Fruit fly (Drosophila melanogaster) whole organism, embryonic: Measurements from ENCODE around the gene CG1213.

Experiments
- Atf6 ChIP-seq: fragments of 200-800 bp; sonication (Bioruptor generic); IDR thresholded peaks from 2 replicates; pipeline ENCODE4 v1.3.6; 2022; ENCODE audit warnings: missing biosample characterization, missing genetic modification characterization
- BEAF-32 ChIP-seq: fragments of 200-800 bp; sonication (Bioruptor generic); optimal IDR thresholded peaks from 3 replicates; lab custom pipeline; 2017; ENCODE audit warnings: missing biosample characterization, missing genetic modification characterization, mild to moderate bottlenecking, moderate library complexity, missing genetic modification reagents
- CG10147 ChIP-seq: fragments of 200-800 bp; sonication (Bioruptor generic); optimal IDR thresholded peaks from 2 replicates; lab custom pipeline; 2019; ENCODE audit warnings: missing biosample characterization, mild to moderate bottlenecking, missing genetic modification characterization, moderate library complexity
- CG10979 ChIP-seq: fragments of 200-800 bp; sonication (Bioruptor generic); optimal IDR thresholded peaks from 2 replicates; lab custom pipeline; 2018; ENCODE audit warnings: missing biosample characterization, mild to moderate bottlenecking, missing genetic modification characterization, moderate library complexity
- CG11723 ChIP-seq: fragments of 200-800 bp; sonication (Bioruptor generic); optimal IDR thresholded peaks from 2 replicates; lab custom pipeline; 2017; ENCODE audit warnings: missing biosample characterization, mild to moderate bottlenecking, missing genetic modification characterization
- CG12299 ChIP-seq: fragments of 200-800 bp; sonication (Bioruptor generic); optimal IDR thresholded peaks from 2 replicates; lab custom pipeline; 2018; ENCODE audit warnings: missing biosample characterization, mild to moderate bottlenecking, missing genetic modification characterization
- CG1233 ChIP-seq: fragments of 200-800 bp; sonication (Bioruptor generic); optimal IDR thresholded peaks from 4 replicates; lab custom pipeline; 2018; ENCODE audit warnings: missing biosample characterization, mild to moderate bottlenecking, missing genetic modification characterization
- CG12744 ChIP-seq: fragments of 200-800 bp; sonication (Bioruptor generic); optimal IDR thresholded peaks from 2 replicates; lab custom pipeline; 2016; ENCODE audit warnings: missing biosample characterization, missing genetic modification characterization
- CG13624 ChIP-seq: fragments of 200-800 bp; sonication (Bioruptor generic); optimal IDR thresholded peaks from 2 replicates; lab custom pipeline; 2016; ENCODE audit warnings: missing biosample characterization, missing genetic modification characterization
- CG14667 ChIP-seq: fragments of 200-800 bp; sonication (Bioruptor generic); IDR thresholded peaks from 2 replicates; pipeline ENCODE4 v1.3.6; 2022; ENCODE audit warnings: missing biosample characterization, missing genetic modification characterization
- CG17829 ChIP-seq: fragments of 200-800 bp; optimal IDR thresholded peaks from 2 replicates; lab custom pipeline; 2019; ENCODE audit warnings: missing biosample characterization, mild to moderate bottlenecking, missing genetic modification characterization, moderate library complexity
- CG1792 ChIP-seq: fragments of 200-800 bp; sonication (Bioruptor generic); optimal IDR thresholded peaks from 2 replicates; lab custom pipeline; 2016; ENCODE audit warnings: missing biosample characterization, missing genetic modification characterization
- CG3163 ChIP-seq: fragments of 200-800 bp; sonication (Bioruptor generic); optimal IDR thresholded peaks from 3 replicates; lab custom pipeline; 2016; ENCODE audit warnings: missing biosample characterization, missing genetic modification characterization
- CG32532 ChIP-seq: fragments of 200-800 bp; sonication (Bioruptor generic); IDR thresholded peaks from 2 replicates; pipeline ENCODE4 v1.3.6; 2022; ENCODE audit warnings: missing biosample characterization, missing genetic modification characterization
- CG33213 ChIP-seq: fragments of 200-800 bp; sonication (Bioruptor generic); optimal IDR thresholded peaks from 3 replicates; lab custom pipeline; 2016; ENCODE audit warnings: missing biosample characterization, missing genetic modification characterization
- CG34376 ChIP-seq: fragments of 200-800 bp; sonication (Bioruptor generic); optimal IDR thresholded peaks from 2 replicates; lab custom pipeline; 2018; ENCODE audit warnings: missing biosample characterization, mild to moderate bottlenecking, missing genetic modification characterization
- CG43689 ChIP-seq: fragments of 200-800 bp; sonication (Bioruptor generic); IDR thresholded peaks from 2 replicates; pipeline ENCODE4 v1.3.6; 2022; ENCODE audit warnings: missing biosample characterization, missing genetic modification characterization
- CG6791 ChIP-seq: fragments of 200-800 bp; sonication (Bioruptor generic); IDR thresholded peaks from 3 replicates; pipeline ENCODE4 v1.3.6; 2022; ENCODE audit warnings: missing biosample characterization, missing genetic modification characterization; ENCODE audit not compliant: partially characterized antibody
- Chrac-16 ChIP-seq: fragments of 200-800 bp; sonication (Bioruptor generic); optimal IDR thresholded peaks from 3 replicates; lab custom pipeline; 2016; ENCODE audit warnings: missing biosample characterization, missing genetic modification characterization
- Dref ChIP-seq: fragments of 200-800 bp; sonication (Bioruptor generic); IDR thresholded peaks from 2 replicates; pipeline ENCODE4 v1.3.6; 2022; ENCODE audit warnings: missing biosample characterization, missing genetic modification characterization
- E2f2 ChIP-seq: fragments of 200-800 bp; sonication (Bioruptor generic); IDR thresholded peaks from 2 replicates; pipeline ENCODE4 v1.3.6; 2022; ENCODE audit warnings: missing biosample characterization, missing genetic modification characterization
- HmgD ChIP-seq: fragments of 200-800 bp; sonication (Bioruptor generic); optimal IDR thresholded peaks from 3 replicates; lab custom pipeline; 2016; ENCODE audit warnings: missing biosample characterization, missing genetic modification characterization
- Hr39 ChIP-seq: fragments of >200 bp; optimal IDR thresholded peaks from 2 replicates; lab custom pipeline; 2017
- Hsf ChIP-seq: fragments of 200-800 bp; sonication (Bioruptor generic); optimal IDR thresholded peaks from 3 replicates; lab custom pipeline; 2016; ENCODE audit warnings: missing biosample characterization, missing genetic modification characterization
- Lim3 ChIP-seq: fragments of 200-800 bp; sonication (Bioruptor generic); IDR thresholded peaks from 2 replicates; pipeline ENCODE4 v1.3.6; 2022; ENCODE audit warnings: missing biosample characterization, missing genetic modification characterization
- Lpt ChIP-seq: fragments of >200 bp; optimal IDR thresholded peaks from 2 replicates; lab custom pipeline; 2018; ENCODE audit warnings: missing biosample characterization, missing genetic modification characterization
- NFAT ChIP-seq: fragments of 200-800 bp; sonication (Bioruptor generic); IDR thresholded peaks from 2 replicates; pipeline ENCODE4 v1.3.6; 2022; ENCODE audit warnings: missing biosample characterization, missing genetic modification characterization
- Nf-YC ChIP-seq: fragments of 200-800 bp; optimal IDR thresholded peaks from 3 replicates; lab custom pipeline; 2019; ENCODE audit warnings: missing biosample characterization, mild to moderate bottlenecking, missing genetic modification characterization, moderate library complexity
- Pdp1 ChIP-seq, 2 experiments: fragments of 200-800 bp; sonication (Bioruptor generic); optimal IDR thresholded peaks; 3 replicates each; lab custom pipeline; 2016; ENCODE audit warnings: missing biosample characterization in 2 of 2, missing genetic modification characterization in 2 of 2, mild to moderate bottlenecking in 1 of 2, moderate library complexity in 1 of 2
- Sry-δ ChIP-seq: fragments of 200-800 bp; sonication (Bioruptor generic); optimal IDR thresholded peaks from 2 replicates; lab custom pipeline; 2016; ENCODE audit warnings: missing biosample characterization, missing genetic modification characterization
- Usf ChIP-seq: fragments of 200-800 bp; sonication (Bioruptor generic); optimal IDR thresholded peaks from 2 replicates; lab custom pipeline; 2017; ENCODE audit warnings: missing genotype, missing biosample characterization, missing genetic modification characterization
- Xbp1 ChIP-seq: fragments of 200-800 bp; sonication (Bioruptor generic); optimal IDR thresholded peaks from 3 replicates; lab custom pipeline; 2016; ENCODE audit warnings: missing biosample characterization, mild to moderate bottlenecking, missing genetic modification characterization
- YL-1 ChIP-seq: fragments of 200-800 bp; sonication (Bioruptor generic); optimal IDR thresholded peaks from 3 replicates; lab custom pipeline; 2017; ENCODE audit warnings: missing biosample characterization, mild to moderate bottlenecking, missing genetic modification characterization
- ab ChIP-seq: fragments of 200-800 bp; sonication (Bioruptor generic); optimal IDR thresholded peaks from 2 replicates; lab custom pipeline; 2016; ENCODE audit warnings: missing biosample characterization, missing genetic modification characterization
- ase ChIP-seq: fragments of 200-800 bp; sonication (Bioruptor generic); IDR thresholded peaks from 3 replicates; pipeline ENCODE4 v1.3.6; 2022; ENCODE audit warnings: missing biosample characterization, missing genetic modification characterization
- bab2 ChIP-seq: fragments of 200-800 bp; sonication (Bioruptor generic); optimal IDR thresholded peaks from 2 replicates; lab custom pipeline; 2016; ENCODE audit warnings: missing biosample characterization, missing genetic modification characterization
- crp ChIP-seq, 2 experiments: fragments of 200-800 bp; sonication (Bioruptor generic); optimal IDR thresholded peaks; 2 replicates in 1 of 2; 3 replicates in 1 of 2; lab custom pipeline; 2017; ENCODE audit warnings: missing biosample characterization in 2 of 2, missing genetic modification characterization in 2 of 2, mild to moderate bottlenecking in 1 of 2, moderate library complexity in 1 of 2
- disco-r ChIP-seq: fragments of 200-800 bp; sonication (Bioruptor generic); optimal IDR thresholded peaks from 2 replicates; lab custom pipeline; 2016; ENCODE audit warnings: missing biosample characterization, missing genetic modification characterization
- dmrt99B ChIP-seq: fragments of 200-800 bp; sonication (Bioruptor generic); optimal IDR thresholded peaks from 2 replicates; lab custom pipeline; 2018; ENCODE audit warnings: missing biosample characterization, mild to moderate bottlenecking, missing genetic modification characterization, moderate library complexity
- gro ChIP-seq: fragments of 200-800 bp; sonication (Bioruptor generic); optimal IDR thresholded peaks from 2 replicates; lab custom pipeline; 2016; ENCODE audit warnings: missing biosample characterization, missing genetic modification characterization
- hbn ChIP-seq: fragments of 200-800 bp; sonication (Bioruptor generic); IDR thresholded peaks from 2 replicates; pipeline ENCODE4 v1.3.6; 2022; ENCODE audit warnings: missing biosample characterization, missing genetic modification characterization; ENCODE audit not compliant: partially characterized antibody
- mirr ChIP-seq: fragments of 200-800 bp; sonication (Bioruptor generic); optimal IDR thresholded peaks from 3 replicates; lab custom pipeline; 2018; ENCODE audit warnings: missing biosample characterization, mild to moderate bottlenecking, missing genetic modification characterization
- nmo ChIP-seq: fragments of 200-800 bp; sonication (Bioruptor generic); optimal IDR thresholded peaks from 2 replicates; lab custom pipeline; 2018; ENCODE audit warnings: missing biosample characterization, mild to moderate bottlenecking, missing genetic modification characterization, moderate library complexity
- otp ChIP-seq: fragments of 200-800 bp; sonication (Bioruptor generic); IDR thresholded peaks from 3 replicates; pipeline ENCODE4, ENCODE4 v1.3.6; 2022; ENCODE audit warnings: missing biosample characterization, missing genetic modification characterization
- pb ChIP-seq: fragments of 200-800 bp; sonication (Bioruptor generic); optimal IDR thresholded peaks from 3 replicates; lab custom pipeline; 2016; ENCODE audit warnings: missing biosample characterization, missing genetic modification characterization
- pnt ChIP-seq: fragments of 200-800 bp; sonication (Bioruptor generic); optimal IDR thresholded peaks from 3 replicates; lab custom pipeline; 2016; ENCODE audit warnings: missing biosample characterization, missing genetic modification characterization
- sr ChIP-seq: fragments of 200-800 bp; sonication (Bioruptor generic); IDR thresholded peaks from 3 replicates; pipeline ENCODE4 v1.3.6; 2022; ENCODE audit warnings: missing biosample characterization, missing genetic modification characterization
- stc ChIP-seq: fragments of 200-800 bp; sonication (Bioruptor generic); IDR thresholded peaks from 2 replicates; pipeline ENCODE4 v1.3.6; 2022; ENCODE audit warnings: missing biosample characterization, missing genetic modification characterization
- tll ChIP-seq, 2 experiments: fragments of 200-800 bp in 1 of 2; fragments of >200 bp in 1 of 2; sonication (Bioruptor generic) in 1 of 2; optimal IDR thresholded peaks; 2 replicates each; lab custom pipeline; 2017 to 2019; ENCODE audit warnings: missing biosample characterization in 2 of 2, missing genetic modification characterization in 2 of 2, mild to moderate bottlenecking in 1 of 2, moderate library complexity in 1 of 2
- toy ChIP-seq: fragments of 200-800 bp; sonication (Bioruptor generic); IDR thresholded peaks from 2 replicates; pipeline ENCODE4 v1.3.6; 2022; ENCODE audit warnings: missing biosample characterization, missing genetic modification characterization
- ttk ChIP-seq: fragments of 200-800 bp; sonication (Bioruptor generic); IDR thresholded peaks from 2 replicates; pipeline ENCODE4 v2.1.2; 2022; ENCODE audit warnings: missing biosample characterization, missing genetic modification characterization
- zen2 ChIP-seq: fragments of 200-800 bp; sonication (Bioruptor generic); IDR thresholded peaks from 3 replicates; pipeline ENCODE4 v1.3.6; 2022; ENCODE audit warnings: missing biosample characterization, missing genetic modification characterization; ENCODE audit not compliant: partially characterized antibody

The CG1213 gene

dm6 chr3R:5862032-5862641 is 21.2 kb downstream of the CG1213 start, which contains the start of gene CG2017 (continued):
- peak; percentile 25 for TF ChIP-seq CG34376 (GFP tag; lab: Kevin White, UChicago)
- TF ChIP-seq CG43689 (GFP tag; lab: Robert Waterston, UW) = no peak
- peak; percentile 8 for TF ChIP-seq pb (GFP tag; lab: Kevin White, UChicago)
- TF ChIP-seq CG14667 (GFP tag; lab: Robert Waterston, UW) = no peak
- peak; percentile 28 to 84 for TF ChIP-seq tll (GFP tag; optimal IDR thresholded peaks at IDR 0.05; lab: Kevin White, UChicago)
- 0 out of 3 replicates have a peak, but pooled peaks have one; percentile 7 for TF ChIP-seq sr (GFP tag; lab: Robert Waterston, UW)
- TF ChIP-seq stc (GFP tag; lab: Robert Waterston, UW) = peak; percentile 36; the same call in 1 of the 2 replicates
- peak; percentile 31; the same call in 1 of the 2 replicates for TF ChIP-seq ttk (GFP tag; lab: Robert Waterston, UW)
- no peak for TF ChIP-seq zen2 (GFP tag; lab: Robert Waterston, UW)
- TF ChIP-seq CG12744 (GFP tag; lab: Kevin White, UChicago) = peak; percentile 20
- TF ChIP-seq Xbp1 = peak; percentile 50
- TF ChIP-seq Chrac-16 (GFP tag; lab: Kevin White, UChicago) = peak; percentile 41
- peak; percentile 69 for TF ChIP-seq CG13624 (GFP tag; lab: Kevin White, UChicago)
- no peak for TF ChIP-seq otp (GFP tag; lab: Robert Waterston, UW)
- TF ChIP-seq Lpt = no peak
- TF ChIP-seq Dref (GFP tag; lab: Robert Waterston, UW) = peak; percentile 46
- TF ChIP-seq E2f2 (GFP tag; lab: Robert Waterston, UW) = peak; percentile 85
- TF ChIP-seq mirr (GFP tag; lab: Kevin White, UChicago) = peak; percentile 42
- peak; percentile 16 for TF ChIP-seq CG10979 (tag; lab: Kevin White, UChicago)
- TF ChIP-seq CG33213 (GFP tag; lab: Kevin White, UChicago) = peak; percentile 68
- TF ChIP-seq bab2 (GFP tag; lab: Kevin White, UChicago) = peak; percentile 53
- TF ChIP-seq Usf (GFP tag; lab: Kevin White, UChicago) = peak; percentile 2
- TF ChIP-seq Hsf (GFP tag; lab: Kevin White, UChicago) = peak; percentile 37
- peak; percentile 36; the same call in 1 of the 2 replicates for TF ChIP-seq Atf6 (GFP tag; lab: Robert Waterston, UW)
- peak; percentile 28 for TF ChIP-seq CG3163
- peak; percentile 60 for TF ChIP-seq HmgD
- TF ChIP-seq CG12299 = no peak
- TF ChIP-seq Pdp1 (GFP tag; optimal IDR thresholded peaks at IDR 0.05; lab: Kevin White, UChicago) = peak; percentile 45 to 81
- no peak for TF ChIP-seq Hr39
- TF ChIP-seq gro (GFP tag; lab: Kevin White, UChicago) = peak; percentile 45
- peak; percentile 49 for TF ChIP-seq CG17829 (tag; lab: Kevin White, UChicago)
- no peak for TF ChIP-seq CG11723 (GFP tag; lab: Kevin White, UChicago)
- TF ChIP-seq hbn (GFP tag; lab: Robert Waterston, UW) = no peak
- TF ChIP-seq ase (GFP tag; lab: Robert Waterston, UW) = no peak
- peak; percentile 50 for TF ChIP-seq BEAF-32 (GFP tag; lab: Kevin White, UChicago)
- TF ChIP-seq disco-r = peak; percentile 18
- peak; percentile 54 for TF ChIP-seq nmo
- TF ChIP-seq ab (GFP tag; lab: Kevin White, UChicago) = peak; percentile 19
- TF ChIP-seq CG32532 (GFP tag; lab: Robert Waterston, UW) = peak; percentile 52; the same call in 1 of the 2 replicates

- no peak for TF ChIP-seq crp (GFP tag; optimal IDR thresholded peaks at IDR 0.05; lab: Kevin White, UChicago)
- no peak for TF ChIP-seq toy
- TF ChIP-seq CG10147 = no peak
- TF ChIP-seq dmrt99B = peak; percentile 21
- no peak for TF ChIP-seq Nf-YC (tag; lab: Kevin White, UChicago)
- no peak for TF ChIP-seq YL-1 (GFP tag; lab: Kevin White, UChicago)
- no peak for TF ChIP-seq CG1792
- TF ChIP-seq Lim3 (GFP tag; lab: Robert Waterston, UW) = no peak
- no peak for TF ChIP-seq NFAT
- TF ChIP-seq pnt = no peak
- TF ChIP-seq Sry-δ (GFP tag; lab: Kevin White, UChicago) = no peak
- no peak for TF ChIP-seq CG6791 (GFP tag; lab: Robert Waterston, UW)
- TF ChIP-seq CG1233 (GFP tag; lab: Kevin White, UChicago) = no peak
Observed at dm6 chr3R:5871393-5871792, 30.4 kb downstream of the CG1213 start.
